Fruit fly (Drosophila melanogaster): Measurements from ENCODE around the gene CG4935.

CG4935 gene

DNA sequence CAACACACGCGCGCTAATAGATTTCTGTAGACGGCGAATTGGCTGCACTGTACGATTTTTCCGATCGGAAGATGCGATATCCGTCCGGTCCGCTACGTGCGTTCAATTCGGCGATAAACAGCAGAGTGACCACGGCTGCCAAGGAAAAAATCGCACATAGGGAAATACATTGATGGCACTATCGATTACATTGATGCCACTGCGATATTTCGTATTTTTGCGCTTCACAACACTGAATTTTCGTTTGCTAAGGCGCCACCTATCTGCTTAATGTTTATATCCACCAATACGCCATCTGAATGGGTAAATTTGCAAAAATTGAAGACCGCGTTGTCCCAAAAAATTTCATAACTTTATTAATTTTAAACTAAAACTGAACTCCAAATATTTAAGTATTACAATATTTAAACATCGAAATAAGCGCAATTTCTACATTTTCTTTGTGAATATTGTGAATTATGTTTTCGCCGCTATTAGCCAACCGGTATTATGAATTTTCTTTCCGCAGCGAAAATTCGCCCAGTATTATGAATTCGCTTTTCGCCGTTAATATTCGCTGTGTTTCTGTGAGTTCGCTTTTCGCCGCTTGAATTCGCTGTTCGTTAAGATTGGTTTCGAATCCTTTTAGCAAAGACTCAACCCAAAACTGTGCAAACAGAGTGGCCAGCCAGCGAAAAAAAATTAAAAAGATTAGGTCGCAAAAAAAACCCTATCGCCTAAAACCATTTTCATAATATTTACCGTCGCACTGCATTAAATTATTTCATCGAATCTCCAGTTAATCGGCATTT is 25.9 kb downstream of the CG4935 start, which contains the start of the genes crp and pkaap (continued):
- no peak for TF ChIP-seq zen2 (GFP tag; IDR thresholded peaks at IDR 0.05; ENCODE audit: partially characterized antibody)
- peak; percentile 75 for TF ChIP-seq HHEX (GFP tag; optimal IDR thresholded peaks at IDR 0.05)
- peak; percentile 53 for TF ChIP-seq fd96Cb (tag; optimal IDR thresholded peaks at IDR 0.05)
- TF ChIP-seq pros (GFP tag; optimal IDR thresholded peaks at IDR 0.05), result peak; percentile 23
- TF ChIP-seq sens-2 (GFP tag; IDR thresholded peaks at IDR 0.05), result no peak
- no peak for TF ChIP-seq E2f2 (GFP tag; IDR thresholded peaks at IDR 0.05)
- peak; percentile 90 for TF ChIP-seq lbe (GFP tag; optimal IDR thresholded peaks at IDR 0.05)
- TF ChIP-seq CG12744 (GFP tag; optimal IDR thresholded peaks at IDR 0.05), result peak; percentile 77
- no peak for TF ChIP-seq jigr1 (GFP tag; IDR thresholded peaks at IDR 0.05)
- peak; percentile 87 for TF ChIP-seq Xbp1 (GFP tag; optimal IDR thresholded peaks at IDR 0.05)
- peak; percentile 64 for TF ChIP-seq CG6813 (GFP tag; optimal IDR thresholded peaks at IDR 0.05)
- TF ChIP-seq twi (tag; optimal IDR thresholded peaks at IDR 0.05), result peak; percentile 3
- no peak for TF ChIP-seq danr (GFP tag; IDR thresholded peaks at IDR 0.05)
- peak; percentile 35 for TF ChIP-seq tap (tag; optimal IDR thresholded peaks at IDR 0.05)
- TF ChIP-seq CG7786 (GFP tag; optimal IDR thresholded peaks at IDR 0.05), result peak; percentile 76
- no peak for TF ChIP-seq Doc3 (GFP tag; IDR thresholded peaks at IDR 0.05; ENCODE audit: partially characterized antibody)
- peak; percentile 71 for TF ChIP-seq CG17186 (GFP tag; optimal IDR thresholded peaks at IDR 0.05)
- TF ChIP-seq CG11085 (GFP tag; IDR thresholded peaks at IDR 0.05), result no peak
- TF ChIP-seq mam (GFP tag; optimal IDR thresholded peaks at IDR 0.05), result peak; percentile 91
- peak; percentile 67 for TF ChIP-seq Meics (GFP tag; optimal IDR thresholded peaks at IDR 0.05)
- TF ChIP-seq dpn (GFP tag; optimal IDR thresholded peaks at IDR 0.05), result peak; percentile 91
- no peak for TF ChIP-seq crol (GFP tag; IDR thresholded peaks at IDR 0.05)
- TF ChIP-seq CG2199 (GFP tag; IDR thresholded peaks at IDR 0.05), result no peak
- no peak for TF ChIP-seq slbo (GFP tag; IDR thresholded peaks at IDR 0.05)
- TF ChIP-seq kah (GFP tag; optimal IDR thresholded peaks at IDR 0.05), result no peak
- TF ChIP-seq CG18599 (GFP tag; optimal IDR thresholded peaks at IDR 0.05), result peak; percentile 78
- TF ChIP-seq lola (GFP tag; optimal IDR thresholded peaks at IDR 0.05), result peak in 1 of 3 experiments; percentile 14
- no peak for TF ChIP-seq tna (GFP tag; IDR thresholded peaks at IDR 0.05; ENCODE audit: partially characterized antibody)
- TF ChIP-seq CG12104 (GFP tag; optimal IDR thresholded peaks at IDR 0.05), result peak; percentile 46
- TF ChIP-seq ken (GFP tag; IDR thresholded peaks at IDR 0.05), result no peak
- TF ChIP-seq CG15011 (GFP tag; optimal IDR thresholded peaks at IDR 0.05), result no peak
- no peak for TF ChIP-seq ham (GFP tag; IDR thresholded peaks at IDR 0.05)
- TF ChIP-seq Vsx1 (GFP tag; optimal IDR thresholded peaks at IDR 0.05), result peak; percentile 46
- TF ChIP-seq peb (GFP tag; IDR thresholded peaks at IDR 0.05), result no peak
- TF ChIP-seq CG1529 (GFP tag; optimal IDR thresholded peaks at IDR 0.05), result peak; percentile 61
- peak; percentile 86 for TF ChIP-seq CG10543 (GFP tag; optimal IDR thresholded peaks at IDR 0.05)
- peak; percentile 7 for TF ChIP-seq bigmax (GFP tag; optimal IDR thresholded peaks at IDR 0.05)
- no peak for TF ChIP-seq D (optimal IDR thresholded peaks at IDR 0.05)
- peak; percentile 43 for TF ChIP-seq D (GFP tag; optimal IDR thresholded peaks at IDR 0.05)
- no peak for TF ChIP-seq amos (GFP tag; IDR thresholded peaks at IDR 0.05; ENCODE audit: partially characterized antibody)
- no peak for TF ChIP-seq CG13287 (GFP tag; IDR thresholded peaks at IDR 0.05; ENCODE audit: partially characterized antibody)
- TF ChIP-seq CG10979 (tag; optimal IDR thresholded peaks at IDR 0.05), result peak; percentile 100
- peak; percentile 91 for TF ChIP-seq CHES-1-like (GFP tag; optimal IDR thresholded peaks at IDR 0.05)
- TF ChIP-seq tin (GFP tag; optimal IDR thresholded peaks at IDR 0.05), result peak; percentile 90
- peak; percentile 89 for TF ChIP-seq CG1647 (GFP tag; optimal IDR thresholded peaks at IDR 0.05)
- TF ChIP-seq CG3995 (GFP tag; optimal IDR thresholded peaks at IDR 0.05), result peak; percentile 55
- TF ChIP-seq CG8089 (GFP tag; optimal IDR thresholded peaks at IDR 0.05), result peak; percentile 78
- TF ChIP-seq pzg (GFP tag; optimal IDR thresholded peaks at IDR 0.05), result peak; percentile 97
- no peak for TF ChIP-seq nerfin-2 (GFP tag; IDR thresholded peaks at IDR 0.05; ENCODE audit: partially characterized antibody)
